Fruit fly (Drosophila melanogaster) whole organism, embryonic: ENCODE data around the gene CG42553.

Experiments used
- Atf3 ChIP-seq: fragments of 200-800 bp; sonication (Bioruptor generic); optimal IDR thresholded peaks from 3 replicates; lab custom pipeline; 2016; ENCODE audit warnings: missing biosample characterization, missing genetic modification characterization
- CG17912 ChIP-seq: fragments of 200-800 bp; sonication (Bioruptor generic); optimal IDR thresholded peaks from 2 replicates; lab custom pipeline; 2018; ENCODE audit warnings: missing biosample characterization, mild to moderate bottlenecking, missing genetic modification characterization
- CG2199 ChIP-seq: fragments of 200-800 bp; sonication (Bioruptor generic); IDR thresholded peaks from 3 replicates; pipeline ENCODE4 v1.3.6; 2022; ENCODE audit warnings: missing biosample characterization, missing genetic modification characterization
- CG6272 ChIP-seq: fragments of 200-800 bp; sonication (Bioruptor generic); IDR thresholded peaks from 2 replicates; pipeline ENCODE4 v1.3.6; 2022; ENCODE audit warnings: missing biosample characterization, missing genetic modification characterization
- pzg ChIP-seq: fragments of 200-800 bp; sonication (Bioruptor generic); optimal IDR thresholded peaks from 3 replicates; lab custom pipeline; 2018; ENCODE audit warnings: missing biosample characterization, mild to moderate bottlenecking, missing genetic modification characterization, moderate library complexity
- trh ChIP-seq: fragments of 200-800 bp; sonication (Bioruptor generic); optimal IDR thresholded peaks from 2 replicates; lab custom pipeline; 2016; ENCODE audit warnings: missing biosample characterization, missing genetic modification characterization

DNA sequence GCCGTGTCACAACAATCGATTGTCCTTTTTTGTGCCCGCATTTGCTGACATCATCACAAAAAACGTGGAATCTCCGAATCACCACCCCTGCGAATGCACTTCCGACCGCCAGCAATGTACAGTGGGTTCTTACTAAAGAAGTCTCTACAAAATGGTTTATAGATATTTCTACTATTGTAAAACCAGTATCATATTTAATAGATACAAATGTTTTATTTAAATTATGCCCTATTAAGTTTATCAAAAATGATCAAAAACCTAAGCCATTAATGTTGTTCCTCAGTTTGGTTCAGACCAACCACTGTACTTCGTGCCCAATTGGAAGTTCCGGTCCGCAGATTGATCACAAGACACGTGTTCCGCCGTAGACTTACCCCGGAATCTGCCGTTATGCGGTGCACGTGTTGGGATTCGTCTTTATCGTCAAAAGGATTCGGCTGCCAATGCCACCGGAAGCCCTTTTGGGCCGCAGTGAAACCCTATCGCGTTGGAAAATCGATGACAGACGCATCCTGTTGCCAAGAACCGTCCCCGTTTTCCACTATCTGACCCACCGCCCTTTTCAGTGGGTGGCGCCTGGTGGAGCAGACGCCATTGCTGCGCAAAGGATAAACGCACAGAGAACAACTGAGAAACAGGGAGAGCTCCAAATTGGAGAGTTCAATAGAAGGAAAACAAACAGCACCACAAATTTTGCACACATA lies 29.2 kb upstream of the CG42553 start:
- TF ChIP-seq CG6272 (no peak), CG2199 (GFP tag; lab: Robert Waterston, UW) (no peak), pzg (no peak), trh (GFP tag; lab: Kevin White, UChicago) (no peak), Atf3 (GFP tag; lab: Kevin White, UChicago) (no peak), CG17912 (no peak)
